Worm (Caenorhabditis elegans) whole organism, young adult: Measurements from ENCODE around the gene tni-1.
A peak's percentile ranks its signal among the peaks of the same experiment; 100 is the strongest.

ENCODE experiments used
- B0019.2 ChIP-seq: fragments of 200-800 bp; sonication (Bioruptor generic); conservative IDR thresholded peaks from 2 replicates; pipeline ENCODE4 v1.3.6; 2022; ENCODE audit warnings: missing genetic modification reagents, missing genetic modification characterization, missing compliant biosample characterization
- B0336.3 ChIP-seq: fragments of 200-800 bp; sonication (Bioruptor generic); IDR thresholded peaks from 2 replicates; pipeline ENCODE4 v1.3.6; 2022; ENCODE audit warnings: missing genetic modification characterization, missing compliant biosample characterization
- C06A6.2 ChIP-seq: fragments of 200-800 bp; sonication (Bioruptor generic); conservative IDR thresholded peaks from 2 replicates; pipeline ENCODE4 v1.3.6; 2022; ENCODE audit warnings: missing genetic modification characterization, missing compliant biosample characterization
- C17E4.6 ChIP-seq: fragments of 200-800 bp; sonication (Bioruptor generic); IDR thresholded peaks from 2 replicates; pipeline ENCODE4 v1.3.6; 2022; ENCODE audit warnings: missing genetic modification reagents, missing genetic modification characterization, missing compliant biosample characterization
- F22D6.2 ChIP-seq: sonication (generic microtip); optimal IDR thresholded peaks from 2 replicates; lab custom pipeline; 2016; ENCODE audit warnings: mild to moderate bottlenecking, missing genetic modification characterization, missing compliant biosample characterization
- F55B11.4 ChIP-seq: sonication (generic microtip); optimal IDR thresholded peaks from 2 replicates; lab custom pipeline; 2016; ENCODE audit warnings: missing compliant biosample characterization, missing genetic modification characterization, borderline replicate concordance; ENCODE audit not compliant: insufficient read depth
- ama-1 ChIP-seq, 3 experiments: fragments of 150-350 bp in 1 of 3; sonication (generic microtip) in 2 of 3; optimal IDR thresholded peaks; 2 replicates each; lab custom pipeline; 2014 to 2018; ENCODE audit warnings: missing biosample characterization in 2 of 3, missing genetic modification characterization in 2 of 3, missing genetic modification reagents in 2 of 3
- aptf-3 ChIP-seq: fragments of 200-800 bp; sonication (Bioruptor generic); IDR thresholded peaks from 2 replicates; pipeline ENCODE4 v1.3.6; 2022; ENCODE audit warnings: missing genetic modification characterization, missing compliant biosample characterization
- attf-3 ChIP-seq: fragments of 200-800 bp; sonication (Bioruptor generic); conservative IDR thresholded peaks from 2 replicates; pipeline ENCODE4 v1.3.6; 2022; ENCODE audit warnings: missing genetic modification reagents, missing genetic modification characterization, missing compliant biosample characterization
- cebp-2 ChIP-seq: fragments of 200-800 bp; sonication (Bioruptor generic); IDR thresholded peaks from 2 replicates; pipeline ENCODE4 v1.3.6; 2022; ENCODE audit warnings: missing genetic modification characterization, missing compliant biosample characterization
- ceh-27 ChIP-seq: fragments of 200-800 bp; sonication (Bioruptor generic); optimal IDR thresholded peaks from 2 replicates; lab custom pipeline; 2018; ENCODE audit warnings: mild to moderate bottlenecking, missing genetic modification characterization, moderate library complexity, missing compliant biosample characterization
- chd-7 ChIP-seq: sonication (generic microtip); optimal IDR thresholded peaks from 2 replicates; lab custom pipeline; 2016; ENCODE audit warnings: mild to moderate bottlenecking, missing genetic modification characterization, moderate library complexity, missing compliant biosample characterization
- dpff-1 ChIP-seq: sonication (generic microtip); optimal IDR thresholded peaks from 2 replicates; lab custom pipeline; 2017; ENCODE audit warnings: mild to moderate bottlenecking, missing genetic modification characterization, missing compliant biosample characterization
- ets-4 ChIP-seq: fragments of 200-800 bp; sonication (Bioruptor generic); optimal IDR thresholded peaks from 2 replicates; lab custom pipeline; 2018; ENCODE audit warnings: mild to moderate bottlenecking, missing genetic modification characterization, missing compliant biosample characterization
- hlh-12 ChIP-seq: sonication (generic microtip); optimal IDR thresholded peaks from 2 replicates; lab custom pipeline; 2016; ENCODE audit warnings: missing genetic modification characterization, missing compliant biosample characterization
- hlh-26 ChIP-seq: fragments of 200-800 bp; sonication (Bioruptor generic); conservative IDR thresholded peaks from 2 replicates; pipeline ENCODE4 v1.3.6; 2022; ENCODE audit warnings: missing genetic modification reagents, missing genetic modification characterization, missing compliant biosample characterization
- hrde-1 ChIP-seq: sonication (generic microtip); optimal IDR thresholded peaks from 2 replicates; lab custom pipeline; 2016; ENCODE audit warnings: missing genetic modification characterization, mild to moderate bottlenecking, missing compliant biosample characterization, moderate library complexity, missing genotype, missing genetic modification reagents, borderline replicate concordance
- hsf-1 ChIP-seq: fragments of 200-800 bp; sonication (Bioruptor generic); IDR thresholded peaks from 2 replicates; pipeline ENCODE4 v1.3.6; 2022; ENCODE audit warnings: missing genetic modification reagents, missing genetic modification characterization, missing compliant biosample characterization
- lag-1 ChIP-seq: fragments of 200-800 bp; sonication (Bioruptor generic); IDR thresholded peaks from 2 replicates; pipeline ENCODE4 v1.3.6; 2022; ENCODE audit warnings: missing genetic modification reagents, missing genetic modification characterization, missing compliant biosample characterization
- let-526 ChIP-seq: fragments of 200-800 bp; sonication (Bioruptor generic); IDR thresholded peaks from 2 replicates; pipeline ENCODE4 v1.3.6; 2022; ENCODE audit warnings: missing genetic modification reagents, missing genetic modification characterization, missing compliant biosample characterization
- let-607 ChIP-seq, 2 experiments: fragments of 200-800 bp in 1 of 2; sonication (Bioruptor generic) in 1 of 2; sonication (generic microtip) in 1 of 2; optimal IDR thresholded peaks; 2 replicates each; lab custom pipeline; 2016 to 2018; ENCODE audit warnings: mild to moderate bottlenecking in 2 of 2, missing compliant biosample characterization in 2 of 2, missing genetic modification characterization in 2 of 2, moderate library complexity in 2 of 2, missing genotype in 1 of 2
- lsy-27 ChIP-seq: sonication (generic microtip); optimal IDR thresholded peaks from 2 replicates; lab custom pipeline; 2017; ENCODE audit warnings: missing genetic modification characterization, mild to moderate bottlenecking, missing compliant biosample characterization, antibody characterized with exemption, missing genotype, borderline replicate concordance; ENCODE audit not compliant: insufficient read depth
- mxl-1 ChIP-seq: sonication (generic microtip); optimal IDR thresholded peaks from 2 replicates; lab custom pipeline; 2016; ENCODE audit warnings: missing genetic modification characterization, missing compliant biosample characterization
- nfya-2 ChIP-seq: fragments of 200-800 bp; sonication (Bioruptor generic); IDR thresholded peaks from 2 replicates; pipeline ENCODE4 v1.3.6; 2022; ENCODE audit warnings: missing genetic modification reagents, missing genetic modification characterization, missing compliant biosample characterization
- nhr-120 ChIP-seq: fragments of 200-800 bp; sonication (Bioruptor generic); IDR thresholded peaks from 2 replicates; pipeline ENCODE4 v1.3.6; 2022; ENCODE audit warnings: missing genetic modification characterization, missing compliant biosample characterization
- nhr-179 ChIP-seq: sonication (generic microtip); optimal IDR thresholded peaks from 2 replicates; lab custom pipeline; 2016; ENCODE audit warnings: mild to moderate bottlenecking, missing genetic modification characterization, missing compliant biosample characterization
- nhr-27 ChIP-seq: fragments of 200-800 bp; sonication (Bioruptor generic); optimal IDR thresholded peaks from 2 replicates; lab custom pipeline; 2018; ENCODE audit warnings: mild to moderate bottlenecking, missing genetic modification characterization, moderate library complexity, missing compliant biosample characterization
- nhr-80 ChIP-seq: sonication (generic microtip); optimal IDR thresholded peaks from 2 replicates; lab custom pipeline; 2016; ENCODE audit warnings: missing genetic modification characterization, missing compliant biosample characterization
- snpc-1.3 ChIP-seq: sonication (generic microtip); optimal IDR thresholded peaks from 2 replicates; lab custom pipeline; 2017; ENCODE audit warnings: missing genetic modification characterization, mild to moderate bottlenecking, missing compliant biosample characterization, antibody characterized with exemption, moderate library complexity, missing genotype, missing genetic modification reagents; ENCODE audit not compliant: insufficient read depth
- snpc-4 ChIP-seq, 5 experiments: fragments of 150-350 bp in 1 of 5; sonication (generic microtip) in 4 of 5; optimal IDR thresholded peaks; 2 replicates each; lab custom pipeline; 2014 to 2018; ENCODE audit warnings: missing genetic modification characterization in 5 of 5, missing biosample characterization in 3 of 5, antibody characterized with exemption in 2 of 5, mild to moderate bottlenecking in 2 of 5, missing compliant biosample characterization in 2 of 5, missing genotype in 2 of 5, moderate library complexity in 2 of 5, missing genetic modification reagents in 1 of 5
- zfh-2 ChIP-seq: fragments of 200-800 bp; sonication (Bioruptor generic); conservative IDR thresholded peaks from 2 replicates; pipeline ENCODE4 v1.3.6; 2022; ENCODE audit warnings: missing genetic modification reagents, missing genetic modification characterization, missing compliant biosample characterization
- zim-3 ChIP-seq: sonication (generic microtip); optimal IDR thresholded peaks from 2 replicates; lab custom pipeline; 2017; ENCODE audit warnings: mild to moderate bottlenecking, missing genetic modification characterization, moderate library complexity, missing compliant biosample characterization
- ztf-28 ChIP-seq: fragments of 200-800 bp; sonication (Bioruptor generic); IDR thresholded peaks from 2 replicates; pipeline ENCODE4 v1.3.6; 2022; ENCODE audit warnings: missing genetic modification reagents, missing genetic modification characterization, missing compliant biosample characterization

The tni-1 gene

DNA sequence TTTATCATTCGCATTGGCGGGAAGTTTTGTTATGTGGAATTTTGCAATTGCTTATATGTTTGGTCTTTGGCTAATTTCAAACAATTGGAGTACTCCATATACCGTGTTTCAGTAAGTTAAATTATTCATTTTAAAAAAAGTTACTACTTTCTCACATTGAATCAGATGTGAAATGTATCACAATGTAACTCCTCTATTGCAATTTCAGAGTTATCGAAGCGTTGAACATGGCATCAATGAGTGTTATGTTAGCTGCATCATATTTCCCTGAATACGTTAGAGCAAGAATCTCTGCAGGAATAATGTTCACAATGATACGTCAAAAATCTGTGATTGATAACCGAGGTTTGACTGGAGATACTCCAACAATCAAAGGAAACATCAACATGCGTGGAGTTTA, 21.4 kb downstream of the tni-1 start:
- no peak for TF ChIP-seq nhr-179 (tag; lab: Kevin White, UChicago)
- TF ChIP-seq ceh-27 (GFP tag; lab: Kevin White, UChicago), result no peak
- TF ChIP-seq B0336.3, result no peak
- no peak for TF ChIP-seq hsf-1 (GFP tag; lab: Robert Waterston, UW)
- TF ChIP-seq mxl-1, result no peak
- TF ChIP-seq nhr-120 (GFP tag; lab: Robert Waterston, UW), result no peak
- TF ChIP-seq C06A6.2 (GFP tag; lab: Robert Waterston, UW), result no peak
- TF ChIP-seq let-607 (tag; optimal IDR thresholded peaks at IDR 0.05; lab: Kevin White, UChicago), result no peak
- no peak for TF ChIP-seq hrde-1 (tag; lab: Kevin White, UChicago)
- no peak for TF ChIP-seq nfya-2 (GFP tag; lab: Robert Waterston, UW)
- no peak for TF ChIP-seq C17E4.6 (GFP tag; lab: Robert Waterston, UW)
- no peak for TF ChIP-seq chd-7 (tag; lab: Kevin White, UChicago)
- TF ChIP-seq ets-4 (GFP tag; lab: Kevin White, UChicago), result no peak
- TF ChIP-seq zim-3 (tag; lab: Kevin White, UChicago), result no peak
- no peak for TF ChIP-seq attf-3 (GFP tag; lab: Robert Waterston, UW)
- TF ChIP-seq nhr-27 (tag; lab: Kevin White, UChicago), result no peak

ce11 chrX:11351856-11352255, 25.4 kb downstream of the tni-1 start, which contains the start of gene pgp-3:
Gene pgp-3 (plus strand): TSS chrX:11352156.
- TF ChIP-seq aptf-3 (GFP tag; lab: Robert Waterston, UW) (no peak), let-526 (no peak)

DNA sequence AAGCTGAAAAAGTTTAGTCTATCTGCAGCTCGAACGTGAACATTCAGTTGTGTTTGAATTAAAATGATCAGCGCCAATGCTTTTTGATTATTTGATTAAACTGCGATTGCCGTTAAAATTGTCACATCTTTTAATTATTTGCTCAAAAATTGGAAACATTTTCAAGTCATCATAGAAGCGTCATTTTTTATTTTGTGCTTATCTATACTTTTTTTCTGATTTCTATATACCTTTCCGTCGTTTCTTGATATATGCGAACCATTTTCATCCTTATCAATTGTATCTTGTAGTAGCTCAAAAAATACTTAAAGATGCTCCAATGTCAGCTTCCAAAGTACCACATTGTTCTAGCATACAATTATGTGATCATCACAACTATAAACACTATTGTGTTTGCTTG, 26.0 kb downstream of the tni-1 start:
- TF ChIP-seq nhr-80 (tag; lab: Kevin White, UChicago), result peak; percentile 56
- no peak for TF ChIP-seq snpc-1.3 (tag; lab: Kevin White, UChicago)
- TF ChIP-seq hlh-26, result no peak

DNA sequence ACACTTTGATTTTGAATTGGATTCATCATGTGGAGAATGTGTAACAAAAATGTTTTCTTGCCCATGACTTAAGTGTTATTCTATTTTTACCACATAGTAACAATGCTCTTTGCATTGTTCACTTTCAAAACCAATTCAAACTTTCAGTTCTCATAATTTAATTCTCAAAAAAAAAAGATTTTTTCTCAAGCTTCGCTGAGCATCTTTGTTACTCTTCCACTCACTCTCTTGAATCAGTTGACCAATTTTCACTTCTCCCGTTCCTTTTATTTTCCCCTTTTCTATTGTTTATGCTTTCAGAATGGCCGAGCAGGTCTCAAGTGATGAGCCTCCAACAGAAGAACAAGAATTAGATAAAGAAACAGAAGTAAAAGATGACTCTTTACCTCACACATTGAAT, 31.1 kb downstream of the tni-1 start, which contains the start of gene oct-2:
Gene oct-2 (plus strand): TSS at position 301 of the 400 bp plus-strand sequence.
- TF ChIP-seq nhr-120 (GFP tag; lab: Robert Waterston, UW), result no peak
- TF ChIP-seq F55B11.4 (tag; lab: Kevin White, UChicago), result no peak

DNA sequence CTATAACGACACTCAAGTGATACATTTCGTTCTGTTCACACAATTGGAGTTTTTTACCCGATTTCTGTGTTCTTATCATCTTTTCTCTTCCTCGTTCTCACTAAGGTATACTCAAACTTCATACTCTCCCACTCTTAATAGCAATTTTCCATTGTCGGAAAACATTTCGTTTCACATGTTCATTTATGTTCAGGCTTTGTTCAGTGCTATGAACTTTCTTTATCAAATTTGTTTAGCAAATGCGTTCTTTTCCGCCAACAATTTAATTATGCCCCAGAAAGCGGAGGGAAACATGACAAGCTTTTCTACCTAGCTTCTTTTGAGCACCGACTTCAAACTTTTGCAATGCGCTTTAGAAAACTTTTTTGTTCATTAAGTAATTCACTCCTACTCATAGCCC, 31.8 kb downstream of the tni-1 start:
- TF ChIP-seq F22D6.2, result no peak
- TF ChIP-seq nhr-80 (tag; lab: Kevin White, UChicago), result peak; percentile 8

- TF ChIP-seq nhr-27 (tag; lab: Kevin White, UChicago) (no peak), zfh-2 (GFP tag; lab: Robert Waterston, UW) (no peak), dpff-1 (tag; lab: Kevin White, UChicago) (no peak), ztf-28 (GFP tag; lab: Robert Waterston, UW) (no peak), ama-1 (optimal IDR thresholded peaks at IDR 0.05; lab: Kevin White, UChicago) (no peak), ama-1 (GFP tag; optimal IDR thresholded peaks at IDR 0.05; lab: Kevin White, UChicago) (no peak), B0019.2 (no peak), F55B11.4 (tag; lab: Kevin White, UChicago) (no peak), nhr-179 (tag; lab: Kevin White, UChicago) (no peak), lag-1 (GFP tag; lab: Robert Waterston, UW) (no peak), snpc-4 (GFP tag; optimal IDR thresholded peaks at IDR 0.05; lab: Kevin White, UChicago) (no peak), snpc-4 (tag; optimal IDR thresholded peaks at IDR 0.05; lab: Kevin White, UChicago) (no peak), nfya-2 (GFP tag; lab: Robert Waterston, UW) (no peak), cebp-2 (GFP tag; lab: Robert Waterston, UW) (no peak), C06A6.2 (GFP tag; lab: Robert Waterston, UW) (no peak), nhr-80 (tag; lab: Kevin White, UChicago) (no peak), hlh-12 (tag; lab: Kevin White, UChicago) (no peak), lsy-27 (no peak), snpc-1.3 (tag; lab: Kevin White, UChicago) (no peak)
Measured at ce11 chrX:11344899-11345298, 32.4 kb downstream of the tni-1 start.
